Worm (Caenorhabditis elegans) whole organism, L4/young adult: ENCODE data around the gene Y9C9A.13.

Experiments
- W03F9.2 ChIP-seq: fragments of 150-350 bp; optimal IDR thresholded peaks from 2 replicates; lab custom pipeline; 2014; ENCODE audit warnings: missing biosample characterization, missing genetic modification characterization
- him-1 ChIP-seq: sonication (generic microtip); optimal IDR thresholded peaks from 2 replicates; lab custom pipeline; 2016; ENCODE audit warnings: missing genotype, missing genetic modification reagents, missing genetic modification characterization, missing compliant biosample characterization

- no peak for TF ChIP-seq him-1
- no peak for TF ChIP-seq W03F9.2 (tag; lab: Kevin White, UChicago)
Observed at ce11 chrIV:4995842-4996241, 26.5 kb upstream of the Y9C9A.13 start, which contains the start of gene ssq-2.
